Fruit fly (Drosophila melanogaster) whole organism, wandering third instar larva: ENCODE results near the gene CG3281.

Experiments
- Abd-B ChIP-seq: fragments of >200 bp; optimal IDR thresholded peaks from 2 replicates; lab custom pipeline; 2017; ENCODE audit warnings: missing biosample characterization, missing genetic modification characterization
- CG32264 ChIP-seq: fragments of 200-800 bp; sonication (Bioruptor generic); optimal IDR thresholded peaks from 2 replicates; lab custom pipeline; 2016; ENCODE audit warnings: missing biosample characterization, missing genetic modification characterization
- CG9705 ChIP-seq: fragments of 200-800 bp; sonication (Bioruptor generic); optimal IDR thresholded peaks from 2 replicates; lab custom pipeline; 2018; ENCODE audit warnings: missing biosample characterization, mild to moderate bottlenecking, missing genetic modification characterization
- CrebA ChIP-seq: fragments of 200-800 bp; sonication (Bioruptor generic); optimal IDR thresholded peaks from 2 replicates; lab custom pipeline; 2016; ENCODE audit warnings: missing biosample characterization, mild to moderate bottlenecking, missing genetic modification characterization, borderline replicate concordance
- Dfd ChIP-seq: fragments of >200 bp; optimal IDR thresholded peaks from 2 replicates; lab custom pipeline; 2017; ENCODE audit warnings: missing biosample characterization, missing genetic modification characterization
- GATAd ChIP-seq: sonication (Bioruptor generic); optimal IDR thresholded peaks from 2 replicates; lab custom pipeline; 2016; ENCODE audit warnings: missing biosample characterization, missing genetic modification characterization
- HLH106 ChIP-seq: fragments of 200-800 bp; optimal IDR thresholded peaks from 3 replicates; lab custom pipeline; 2019; ENCODE audit warnings: missing biosample characterization, mild to moderate bottlenecking, missing genetic modification characterization, moderate library complexity
- Hnf4 ChIP-seq: fragments of 200-800 bp; sonication (Bioruptor generic); optimal IDR thresholded peaks from 2 replicates; lab custom pipeline; 2016; ENCODE audit warnings: missing biosample characterization, mild to moderate bottlenecking, missing genetic modification characterization
- Hr78 ChIP-seq: fragments of >200 bp; optimal IDR thresholded peaks from 2 replicates; lab custom pipeline; 2017; ENCODE audit warnings: missing biosample characterization, missing genetic modification characterization
- Hr83 ChIP-seq: fragments of 200-300 bp; sonication (Bioruptor generic); optimal IDR thresholded peaks from 2 replicates; lab custom pipeline; 2016; ENCODE audit warnings: missing biosample characterization, mild to moderate bottlenecking, missing genetic modification characterization, moderate library complexity; ENCODE audit not compliant: poor library complexity, severe bottlenecking
- Jra ChIP-seq: sonication (Bioruptor generic); optimal IDR thresholded peaks from 2 replicates; lab custom pipeline; 2016; ENCODE audit warnings: missing biosample characterization, missing genetic modification characterization
- Mio ChIP-seq: sonication (Bioruptor generic); optimal IDR thresholded peaks from 2 replicates; lab custom pipeline; 2016; ENCODE audit warnings: missing biosample characterization, missing genetic modification characterization
- Myc ChIP-seq: fragments of >200 bp; optimal IDR thresholded peaks from 2 replicates; lab custom pipeline; 2017
- OdsH ChIP-seq: fragments of 200-800 bp; sonication (Bioruptor generic); optimal IDR thresholded peaks from 2 replicates; lab custom pipeline; 2016; ENCODE audit warnings: missing biosample characterization, mild to moderate bottlenecking, missing genetic modification characterization
- Rel ChIP-seq, 2 experiments: fragments of 200-800 bp; sonication (Bioruptor generic) in 1 of 2; optimal IDR thresholded peaks; 2 replicates in 1 of 2; 3 replicates in 1 of 2; lab custom pipeline; 2016 to 2019; ENCODE audit warnings: mild to moderate bottlenecking in 2 of 2, missing biosample characterization in 2 of 2, missing genetic modification characterization in 2 of 2, moderate library complexity in 1 of 2
- Sp1 ChIP-seq: fragments of 200-800 bp; sonication (Bioruptor generic); optimal IDR thresholded peaks from 3 replicates; lab custom pipeline; 2019; ENCODE audit warnings: missing biosample characterization, mild to moderate bottlenecking, missing genetic modification characterization, moderate library complexity
- br ChIP-seq: fragments of 200-800 bp; sonication (Bioruptor generic); optimal IDR thresholded peaks from 2 replicates; lab custom pipeline; 2016; ENCODE audit warnings: missing biosample characterization, missing genetic modification characterization
- brk ChIP-seq: fragments of 200-800 bp; sonication (Bioruptor generic); optimal IDR thresholded peaks from 2 replicates; lab custom pipeline; 2016; ENCODE audit warnings: missing biosample characterization, mild to moderate bottlenecking, missing genetic modification characterization
- dl ChIP-seq, 2 experiments: fragments of 175-275, 200-275 bp in 1 of 2; fragments of 200-275 bp in 1 of 2; sonication (Bioruptor generic); optimal IDR thresholded peaks; lab custom pipeline; 2018; ENCODE audit warnings: mild to moderate bottlenecking in 2 of 2, missing biosample characterization in 2 of 2, missing genetic modification characterization in 2 of 2, moderate library complexity in 2 of 2; ENCODE audit not compliant: partially characterized antibody in 2 of 2, insufficient read depth in 1 of 2
- dsf ChIP-seq: sonication (Bioruptor generic); optimal IDR thresholded peaks from 2 replicates; lab custom pipeline; 2016; ENCODE audit warnings: missing biosample characterization, missing genetic modification characterization, borderline replicate concordance
- ey ChIP-seq: fragments of 200-800 bp; sonication (Bioruptor generic); optimal IDR thresholded peaks from 2 replicates; lab custom pipeline; 2016; ENCODE audit warnings: missing biosample characterization, missing genetic modification characterization
- foxo ChIP-seq, 2 experiments: fragments of 200-800 bp; sonication (Bioruptor generic); optimal IDR thresholded peaks; 2 replicates in 1 of 2; 3 replicates in 1 of 2; lab custom pipeline; 2016 to 2017; ENCODE audit warnings: missing biosample characterization in 2 of 2, missing genetic modification characterization in 2 of 2
- fru ChIP-seq: fragments of 200-800 bp; sonication (Bioruptor generic); optimal IDR thresholded peaks from 3 replicates; lab custom pipeline; 2016; ENCODE audit warnings: missing biosample characterization, mild to moderate bottlenecking, missing genetic modification characterization
- h ChIP-seq: fragments of 200-800 bp; sonication (Bioruptor generic); optimal IDR thresholded peaks from 3 replicates; lab custom pipeline; 2016; ENCODE audit warnings: missing biosample characterization, mild to moderate bottlenecking, missing genetic modification characterization
- lola ChIP-seq: fragments of >200 bp; optimal IDR thresholded peaks from 2 replicates; lab custom pipeline; 2017; ENCODE audit warnings: missing biosample characterization, missing genetic modification characterization
- pan ChIP-seq: fragments of >200 bp; optimal IDR thresholded peaks from 2 replicates; lab custom pipeline; 2017
- psq ChIP-seq: fragments of 200-800 bp; sonication (Bioruptor generic); optimal IDR thresholded peaks from 3 replicates; lab custom pipeline; 2017; ENCODE audit warnings: missing biosample characterization, mild to moderate bottlenecking, missing genetic modification characterization, moderate library complexity
- rgr ChIP-seq: fragments of 200-800 bp; sonication (Bioruptor generic); optimal IDR thresholded peaks from 3 replicates; lab custom pipeline; 2016; ENCODE audit warnings: missing biosample characterization, mild to moderate bottlenecking, missing genetic modification characterization
- sage ChIP-seq: fragments of 200-800 bp; sonication (Bioruptor generic); optimal IDR thresholded peaks from 2 replicates; lab custom pipeline; 2016; ENCODE audit warnings: missing biosample characterization, mild to moderate bottlenecking, missing genetic modification characterization
- sv ChIP-seq: fragments of 200-800 bp; sonication (Bioruptor generic); optimal IDR thresholded peaks from 3 replicates; lab custom pipeline; 2016; ENCODE audit warnings: missing biosample characterization, missing genetic modification characterization
- tai ChIP-seq: sonication (Bioruptor generic); optimal IDR thresholded peaks from 2 replicates; lab custom pipeline; 2016; ENCODE audit warnings: missing biosample characterization, missing genetic modification characterization
- woc ChIP-seq: sonication (Bioruptor generic); optimal IDR thresholded peaks from 2 replicates; lab custom pipeline; 2016; ENCODE audit warnings: missing biosample characterization, mild to moderate bottlenecking, missing genetic modification characterization

The CG3281 gene

dm6 chr3R:11920605-11921004 is 42.0 kb downstream of the CG3281 start:
- TF ChIP-seq Rel (GFP tag; optimal IDR thresholded peaks at IDR 0.05; lab: Kevin White, UChicago) (no peak), Rel (tag; optimal IDR thresholded peaks at IDR 0.05; lab: Kevin White, UChicago) (no peak), foxo (GFP tag; optimal IDR thresholded peaks at IDR 0.05; lab: Kevin White, UChicago) (peak in 1 of 2 experiments; percentile 67), dl (GFP tag; optimal IDR thresholded peaks at IDR 0.05; lab: Kevin White, UChicago; ENCODE audit: insufficient read depth in 1 of 2, partially characterized antibody in 2 of 2) (no peak), Jra (no peak), CG32264 (GFP tag; lab: Kevin White, UChicago) (peak; percentile 18), tai (GFP tag; lab: Kevin White, UChicago) (no peak), HLH106 (tag; lab: Kevin White, UChicago) (peak; percentile 44), GATAd (GFP tag; lab: Kevin White, UChicago) (no peak), woc (GFP tag; lab: Kevin White, UChicago) (peak; percentile 24), sv (no peak), Abd-B (GFP tag; lab: Kevin White, UChicago) (no peak), Hnf4 (GFP tag; lab: Kevin White, UChicago) (peak; percentile 37), CG9705 (GFP tag; lab: Kevin White, UChicago) (no peak), psq (peak; percentile 39), rgr (GFP tag; lab: Kevin White, UChicago) (peak; percentile 59), dsf (GFP tag; lab: Kevin White, UChicago) (no peak), Hr83 (no peak), sage (GFP tag; lab: Kevin White, UChicago) (no peak), Mio (GFP tag; lab: Kevin White, UChicago) (no peak), Hr78 (GFP tag; lab: Kevin White, UChicago) (no peak), pan (lab: Kevin White, UChicago) (no peak), brk (GFP tag; lab: Kevin White, UChicago) (no peak), Myc (no peak), CrebA (GFP tag; lab: Kevin White, UChicago) (no peak), Sp1 (GFP tag; lab: Kevin White, UChicago) (peak; percentile 39), lola (GFP tag; lab: Kevin White, UChicago) (no peak), fru (GFP tag; lab: Kevin White, UChicago) (peak; percentile 66), br (GFP tag; lab: Kevin White, UChicago) (no peak), ey (peak; percentile 58), OdsH (GFP tag; lab: Kevin White, UChicago) (peak; percentile 24), Dfd (GFP tag; lab: Kevin White, UChicago) (no peak), h (GFP tag; lab: Kevin White, UChicago) (peak; percentile 59)
